Fruit fly (Drosophila melanogaster): ENCODE measurements around the gene RYa-R.

DNA sequence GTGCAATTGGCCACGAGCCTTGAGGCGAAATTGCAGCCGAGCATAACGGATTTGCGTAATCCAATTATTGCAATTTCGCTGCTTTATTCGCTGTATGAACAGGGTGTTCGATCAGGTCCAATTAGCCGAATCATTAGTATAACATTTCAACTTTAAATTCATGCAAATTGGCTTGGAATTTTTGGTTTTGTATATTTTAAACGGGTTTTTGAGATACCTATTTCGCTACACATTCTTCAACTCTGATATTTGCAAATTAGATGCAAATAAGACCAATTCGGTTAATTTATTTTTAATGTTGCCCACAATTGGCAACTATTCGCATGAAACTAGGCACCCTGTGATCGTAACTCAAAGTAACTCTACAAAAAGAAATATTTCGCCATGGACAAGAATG is 43.3 kb upstream of the RYa-R start:
- TF ChIP-seq CG10631 (GFP tag; optimal IDR thresholded peaks at IDR 0.05) (peak; percentile 78), CG10669 (GFP tag; optimal IDR thresholded peaks at IDR 0.05) (peak; percentile 94), Hr39 (GFP tag; optimal IDR thresholded peaks at IDR 0.05) (peak; percentile 75), Sox14 (GFP tag; optimal IDR thresholded peaks at IDR 0.05) (peak; percentile 93), Eip75B (GFP tag; optimal IDR thresholded peaks at IDR 0.05) (peak; percentile 83), Blimp-1 (GFP tag; optimal IDR thresholded peaks at IDR 0.05) (no peak), OdsH (GFP tag; optimal IDR thresholded peaks at IDR 0.05) (peak; percentile 97), eg (GFP tag; IDR thresholded peaks at IDR 0.05) (peak; percentile 93), fd59A (GFP tag; optimal IDR thresholded peaks at IDR 0.05) (peak; percentile 90)
